Fruit fly (Drosophila melanogaster) whole organism, embryonic: ENCODE measurements around the gene CG12880.

Source experiments
- BEAF-32 ChIP-seq: fragments of 200-800 bp; sonication (Bioruptor generic); optimal IDR thresholded peaks from 3 replicates; lab custom pipeline; 2017; ENCODE audit warnings: missing biosample characterization, missing genetic modification characterization, mild to moderate bottlenecking, moderate library complexity, missing genetic modification reagents
- CG10209 ChIP-seq: fragments of 200-800 bp; sonication (Bioruptor generic); optimal IDR thresholded peaks from 3 replicates; lab custom pipeline; 2017; ENCODE audit warnings: missing biosample characterization, mild to moderate bottlenecking, missing genetic modification characterization, missing genetic modification reagents
- CG10462 ChIP-seq: fragments of 200-800 bp; sonication (Bioruptor generic); optimal IDR thresholded peaks from 2 replicates; lab custom pipeline; 2016; ENCODE audit warnings: missing biosample characterization, missing genetic modification characterization
- CG10979 ChIP-seq: fragments of 200-800 bp; sonication (Bioruptor generic); optimal IDR thresholded peaks from 2 replicates; lab custom pipeline; 2018; ENCODE audit warnings: missing biosample characterization, mild to moderate bottlenecking, missing genetic modification characterization, moderate library complexity
- CG12659 ChIP-seq: fragments of 200-800 bp; sonication (Bioruptor generic); optimal IDR thresholded peaks from 3 replicates; lab custom pipeline; 2017; ENCODE audit warnings: mild to moderate bottlenecking, missing biosample characterization, missing genetic modification reagents, missing genetic modification characterization
- CG12942 ChIP-seq: fragments of 200-800 bp; sonication (Bioruptor generic); optimal IDR thresholded peaks from 3 replicates; lab custom pipeline; 2016; ENCODE audit warnings: missing biosample characterization, missing genetic modification characterization
- CG13123 ChIP-seq: fragments of 200-800 bp; sonication (Bioruptor generic); optimal IDR thresholded peaks from 2 replicates; lab custom pipeline; 2016; ENCODE audit warnings: missing biosample characterization, missing genetic modification characterization
- CG1602 ChIP-seq: fragments of 200-800 bp; sonication (Bioruptor generic); optimal IDR thresholded peaks from 3 replicates; lab custom pipeline; 2016; ENCODE audit warnings: missing biosample characterization, missing genetic modification characterization
- CG18476 ChIP-seq: fragments of 200-800 bp; sonication (Bioruptor generic); optimal IDR thresholded peaks from 2 replicates; lab custom pipeline; 2016; ENCODE audit warnings: missing biosample characterization, mild to moderate bottlenecking, missing genetic modification characterization
- CG18599 ChIP-seq: fragments of 200-800 bp; sonication (Bioruptor generic); optimal IDR thresholded peaks from 3 replicates; lab custom pipeline; 2017; ENCODE audit warnings: missing biosample characterization, missing genetic modification characterization, mild to moderate bottlenecking, moderate library complexity, missing genetic modification reagents
- CG30403 ChIP-seq: fragments of 200-800 bp; sonication (Bioruptor generic); optimal IDR thresholded peaks from 3 replicates; lab custom pipeline; 2016; ENCODE audit warnings: missing biosample characterization, missing genetic modification characterization
- CG31224 ChIP-seq: fragments of 200-800 bp; sonication (Bioruptor generic); IDR thresholded peaks from 2 replicates; pipeline ENCODE4 v1.3.6; 2022; ENCODE audit warnings: missing biosample characterization, missing genetic modification characterization
- CG32532 ChIP-seq: fragments of 200-800 bp; sonication (Bioruptor generic); IDR thresholded peaks from 2 replicates; pipeline ENCODE4 v1.3.6; 2022; ENCODE audit warnings: missing biosample characterization, missing genetic modification characterization
- CG34422 ChIP-seq: fragments of 200-800 bp; sonication (Bioruptor generic); IDR thresholded peaks from 3 replicates; pipeline ENCODE4 v1.3.6; 2022; ENCODE audit warnings: missing biosample characterization, missing genetic modification characterization
- CG43689 ChIP-seq: fragments of 200-800 bp; sonication (Bioruptor generic); IDR thresholded peaks from 2 replicates; pipeline ENCODE4 v1.3.6; 2022; ENCODE audit warnings: missing biosample characterization, missing genetic modification characterization
- CG4617 ChIP-seq: fragments of 200-800 bp; sonication (Bioruptor generic); optimal IDR thresholded peaks from 3 replicates; lab custom pipeline; 2016; ENCODE audit warnings: missing biosample characterization, missing genetic modification characterization, borderline replicate concordance
- CG7556 ChIP-seq: fragments of 200-800 bp; sonication (Bioruptor generic); optimal IDR thresholded peaks from 2 replicates; lab custom pipeline; 2017; ENCODE audit warnings: missing biosample characterization, mild to moderate bottlenecking, missing genetic modification characterization
- CG8089 ChIP-seq: fragments of 200-800 bp; sonication (Bioruptor generic); optimal IDR thresholded peaks from 3 replicates; lab custom pipeline; 2016; ENCODE audit warnings: missing biosample characterization, missing genetic modification characterization
- CG8478 ChIP-seq: fragments of >200 bp; optimal IDR thresholded peaks from 2 replicates; lab custom pipeline; 2018
- CG9797 ChIP-seq: fragments of 200-800 bp; sonication (Bioruptor generic); optimal IDR thresholded peaks from 3 replicates; lab custom pipeline; 2018; ENCODE audit warnings: missing biosample characterization, mild to moderate bottlenecking, missing genetic modification characterization
- Dp ChIP-seq: fragments of 200-800 bp; sonication (Bioruptor generic); optimal IDR thresholded peaks from 2 replicates; lab custom pipeline; 2018; ENCODE audit warnings: missing biosample characterization, mild to moderate bottlenecking, missing genetic modification characterization, moderate library complexity
- Dref ChIP-seq: fragments of 200-800 bp; sonication (Bioruptor generic); IDR thresholded peaks from 2 replicates; pipeline ENCODE4 v1.3.6; 2022; ENCODE audit warnings: missing biosample characterization, missing genetic modification characterization
- E2f2 ChIP-seq: fragments of 200-800 bp; sonication (Bioruptor generic); IDR thresholded peaks from 2 replicates; pipeline ENCODE4 v1.3.6; 2022; ENCODE audit warnings: missing biosample characterization, missing genetic modification characterization
- Elba2 ChIP-seq: fragments of 200-800 bp; sonication (Bioruptor generic); optimal IDR thresholded peaks from 3 replicates; lab custom pipeline; 2016; ENCODE audit warnings: missing biosample characterization, missing genetic modification characterization
- Ets97D ChIP-seq: fragments of 200-800 bp; sonication (Bioruptor generic); optimal IDR thresholded peaks from 3 replicates; lab custom pipeline; 2016; ENCODE audit warnings: missing biosample characterization, missing genetic modification characterization
- Gug ChIP-seq: fragments of 200-800 bp; sonication (Bioruptor generic); IDR thresholded peaks from 4 replicates; pipeline ENCODE4 v1.3.6; 2022; ENCODE audit warnings: missing biosample characterization, missing genetic modification characterization
- HLH3B ChIP-seq: fragments of 200-800 bp; sonication (Bioruptor generic); IDR thresholded peaks from 2 replicates; pipeline ENCODE4 v1.3.6; 2022; ENCODE audit warnings: missing biosample characterization, missing genetic modification characterization
- MBD-R2 ChIP-seq: fragments of 200-800 bp; sonication (Bioruptor generic); IDR thresholded peaks from 2 replicates; pipeline ENCODE4 v1.3.6; 2022; ENCODE audit warnings: missing biosample characterization, missing genetic modification characterization
- Nf-YB ChIP-seq: fragments of 200-800 bp; sonication (Bioruptor generic); optimal IDR thresholded peaks from 3 replicates; lab custom pipeline; 2019; ENCODE audit warnings: missing biosample characterization, mild to moderate bottlenecking, missing genetic modification characterization, moderate library complexity
- Oli ChIP-seq: fragments of 200-800 bp; sonication (Bioruptor generic); optimal IDR thresholded peaks from 2 replicates; lab custom pipeline; 2018; ENCODE audit warnings: missing biosample characterization, mild to moderate bottlenecking, missing genetic modification characterization, moderate library complexity
- Xrp1 ChIP-seq: fragments of 200-800 bp; sonication (Bioruptor generic); IDR thresholded peaks from 2 replicates; pipeline ENCODE4 v1.3.6; 2022; ENCODE audit warnings: missing biosample characterization, missing genetic modification characterization
- ato ChIP-seq: fragments of 200-800 bp; sonication (Bioruptor generic); IDR thresholded peaks from 2 replicates; pipeline ENCODE4 v1.3.6; 2022; ENCODE audit warnings: missing biosample characterization, missing genetic modification characterization; ENCODE audit not compliant: partially characterized antibody
- bab2 ChIP-seq: fragments of 200-800 bp; sonication (Bioruptor generic); optimal IDR thresholded peaks from 2 replicates; lab custom pipeline; 2016; ENCODE audit warnings: missing biosample characterization, missing genetic modification characterization
- bbx ChIP-seq: fragments of 200-800 bp; sonication (Bioruptor generic); IDR thresholded peaks from 2 replicates; pipeline ENCODE4 v1.3.6; 2022; ENCODE audit warnings: missing biosample characterization, missing genetic modification characterization; ENCODE audit not compliant: partially characterized antibody
- chinmo ChIP-seq: fragments of 200-800 bp; sonication (Bioruptor generic); IDR thresholded peaks from 4 replicates; pipeline ENCODE4 v1.3.6; 2022; ENCODE audit warnings: missing biosample characterization, missing genetic modification characterization; ENCODE audit not compliant: partially characterized antibody
- ci ChIP-seq: fragments of 200-800 bp; sonication (Bioruptor generic); IDR thresholded peaks from 3 replicates; pipeline ENCODE4 v1.3.6; 2022; ENCODE audit warnings: missing biosample characterization, missing genetic modification characterization
- crp ChIP-seq, 2 experiments: fragments of 200-800 bp; sonication (Bioruptor generic); optimal IDR thresholded peaks; 2 replicates in 1 of 2; 3 replicates in 1 of 2; lab custom pipeline; 2017; ENCODE audit warnings: missing biosample characterization in 2 of 2, missing genetic modification characterization in 2 of 2, mild to moderate bottlenecking in 1 of 2, moderate library complexity in 1 of 2
- dm ChIP-seq: fragments of 200-800 bp; sonication (Bioruptor generic); optimal IDR thresholded peaks from 3 replicates; lab custom pipeline; 2016; ENCODE audit warnings: missing biosample characterization, missing genetic modification characterization
- fd3F ChIP-seq: fragments of 200-800 bp; sonication (Bioruptor generic); optimal IDR thresholded peaks from 2 replicates; lab custom pipeline; 2018; ENCODE audit warnings: missing biosample characterization, mild to moderate bottlenecking, missing genetic modification characterization, moderate library complexity
- gfzf ChIP-seq: fragments of 200-800 bp; sonication (Bioruptor generic); optimal IDR thresholded peaks from 2 replicates; lab custom pipeline; 2016; ENCODE audit warnings: missing biosample characterization, mild to moderate bottlenecking, missing genetic modification characterization, moderate library complexity
- hbn ChIP-seq: fragments of 200-800 bp; sonication (Bioruptor generic); IDR thresholded peaks from 2 replicates; pipeline ENCODE4 v1.3.6; 2022; ENCODE audit warnings: missing biosample characterization, missing genetic modification characterization; ENCODE audit not compliant: partially characterized antibody
- hkb ChIP-seq, 2 experiments: fragments of 200-800 bp in 1 of 2; fragments of >200 bp in 1 of 2; sonication (Bioruptor generic) in 1 of 2; IDR thresholded peaks in 1 of 2; optimal IDR thresholded peaks in 1 of 2; 2 replicates each; pipeline versions ENCODE4 v1.3.6 to Lab custom; 2017 to 2022; ENCODE audit warnings: missing biosample characterization in 1 of 2, missing genetic modification characterization in 1 of 2
- pan ChIP-seq, 4 experiments: fragments of >200 bp in 3 of 4; fragments of 200-800 bp in 1 of 4; sonication (Bioruptor generic) in 1 of 4; optimal IDR thresholded peaks in 3 of 4; IDR thresholded peaks in 1 of 4; 2 replicates each; pipeline versions ENCODE4 v1.3.6 to Lab custom; 2017 to 2022; ENCODE audit warnings: missing biosample characterization in 2 of 4, missing genetic modification characterization in 2 of 4, mixed read lengths in 1 of 4
- pzg ChIP-seq: fragments of 200-800 bp; sonication (Bioruptor generic); optimal IDR thresholded peaks from 3 replicates; lab custom pipeline; 2018; ENCODE audit warnings: missing biosample characterization, mild to moderate bottlenecking, missing genetic modification characterization, moderate library complexity
- repo ChIP-seq: fragments of 200-800 bp; sonication (Bioruptor generic); optimal IDR thresholded peaks from 2 replicates; lab custom pipeline; 2016; ENCODE audit warnings: missing biosample characterization, missing genetic modification characterization
- row ChIP-seq: fragments of 200-800 bp; sonication (Bioruptor generic); IDR thresholded peaks from 3 replicates; pipeline ENCODE4 v1.3.6; 2022; ENCODE audit warnings: missing biosample characterization, missing genetic modification characterization
- tin ChIP-seq: fragments of 200-800 bp; sonication (Bioruptor generic); optimal IDR thresholded peaks from 3 replicates; lab custom pipeline; 2016; ENCODE audit warnings: missing biosample characterization, missing genetic modification characterization
- zen ChIP-seq: fragments of 200-800 bp; sonication (Bioruptor generic); optimal IDR thresholded peaks from 3 replicates; lab custom pipeline; 2018; ENCODE audit warnings: missing biosample characterization, mild to moderate bottlenecking, missing genetic modification characterization, moderate library complexity

CG12880 gene

DNA sequence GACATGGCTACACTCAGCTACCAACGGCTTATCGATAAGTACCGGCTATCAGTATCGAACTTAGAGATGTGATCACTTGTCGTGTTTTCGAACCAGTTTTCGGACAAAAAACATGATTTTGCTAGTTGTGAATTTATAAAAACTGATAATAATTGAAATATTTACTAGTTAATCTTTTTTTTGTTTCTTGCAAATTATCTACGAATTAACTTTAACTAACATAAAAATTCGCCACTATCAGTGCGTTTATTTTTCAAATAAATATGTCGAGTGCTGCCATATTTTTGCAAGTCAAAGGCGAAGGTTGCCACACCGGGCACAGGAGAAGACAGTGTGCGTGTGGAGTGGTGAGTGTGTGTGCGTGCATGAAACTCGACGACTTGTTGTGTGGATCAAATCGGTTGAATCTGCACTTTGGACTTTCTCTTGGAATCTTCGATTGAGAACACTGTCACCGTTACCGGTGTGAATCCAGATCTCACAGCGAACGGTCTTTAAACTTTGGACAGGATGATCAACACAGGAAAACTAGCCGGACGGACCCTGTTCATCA lies 8.5 kb upstream of the CG12880 start, which contains the start of gene Hsdl2 (continued):
- no peak for TF ChIP-seq CG10209
- TF ChIP-seq CG8478 (lab: Kevin White, UChicago), result peak; percentile 55
- TF ChIP-seq Dref (GFP tag; lab: Robert Waterston, UW), result peak; percentile 78
- TF ChIP-seq CG8089 (GFP tag; lab: Kevin White, UChicago), result no peak
- TF ChIP-seq dm (GFP tag; lab: Kevin White, UChicago), result peak; percentile 32
- 0 out of 2 replicates have a peak, but pooled peaks have one; percentile 9 for TF ChIP-seq HLH3B
- peak; percentile 37 for TF ChIP-seq CG30403
- TF ChIP-seq row (GFP tag; lab: Robert Waterston, UW), result peak; percentile 75
- TF ChIP-seq hbn, result peak; percentile 56; the same call in 1 of the 2 replicates
- TF ChIP-seq CG12942 (GFP tag; lab: Kevin White, UChicago), result no peak
- peak; percentile 38; the same call in 3 of the 4 replicates for TF ChIP-seq Gug (GFP tag; lab: Robert Waterston, UW)
- TF ChIP-seq hkb (optimal IDR thresholded peaks at IDR 0.05; lab: Kevin White, UChicago), result peak; percentile 52
- TF ChIP-seq hkb (GFP tag; IDR thresholded peaks at IDR 0.05; lab: Robert Waterston, UW), result peak; percentile 46; the same call in 1 of the 2 replicates
- TF ChIP-seq CG18599, result no peak
- no peak for TF ChIP-seq CG43689 (GFP tag; lab: Robert Waterston, UW)
- no peak for TF ChIP-seq fd3F (GFP tag; lab: Kevin White, UChicago)
- peak; percentile 4 for TF ChIP-seq CG7556 (GFP tag; lab: Kevin White, UChicago)
- peak; percentile 18 for TF ChIP-seq CG18476 (GFP tag; lab: Kevin White, UChicago)
- TF ChIP-seq CG31224, result 0 out of 2 replicates have a peak, but pooled peaks have one; percentile 31
- TF ChIP-seq Ets97D (GFP tag; lab: Kevin White, UChicago), result peak; percentile 33

dm6 chr3R:27679019-27679418 lies 6.7 kb upstream of the CG12880 start, which contains the start of gene CG12883:
Gene CG12883 (plus strand): TSS chr3R:27679291.
- TF ChIP-seq CG32532, result no peak
- TF ChIP-seq repo (GFP tag; lab: Kevin White, UChicago), result no peak
- TF ChIP-seq crp (GFP tag; optimal IDR thresholded peaks at IDR 0.05; lab: Kevin White, UChicago), result no peak
- peak; percentile 3 for TF ChIP-seq CG4617
- TF ChIP-seq Xrp1 (GFP tag; lab: Robert Waterston, UW), result no peak
- peak; percentile 12 for TF ChIP-seq BEAF-32 (GFP tag; lab: Kevin White, UChicago)
- TF ChIP-seq pzg (GFP tag; lab: Kevin White, UChicago), result peak; percentile 59
- TF ChIP-seq CG34422 (GFP tag; lab: Robert Waterston, UW), result peak; percentile 14; the same call in 1 of the 3 replicates
- TF ChIP-seq pan (optimal IDR thresholded peaks at IDR 0.05; lab: Kevin White, UChicago), result no peak
- TF ChIP-seq pan (GFP tag; optimal IDR thresholded peaks at IDR 0.05 in 1 of 2, IDR thresholded peaks at IDR 0.05 in 1 of 2), result no peak
- TF ChIP-seq zen (tag; lab: Kevin White, UChicago), result no peak
- TF ChIP-seq ato (GFP tag; lab: Robert Waterston, UW), result no peak
- TF ChIP-seq Nf-YB (GFP tag; lab: Kevin White, UChicago), result peak; percentile 84
- no peak for TF ChIP-seq fd3F (GFP tag; lab: Kevin White, UChicago)
- peak; percentile 5 for TF ChIP-seq CG12659 (GFP tag; lab: Kevin White, UChicago)
- TF ChIP-seq Dp (GFP tag; lab: Kevin White, UChicago), result peak; percentile 82
- no peak for TF ChIP-seq Oli (tag; lab: Kevin White, UChicago)
- TF ChIP-seq tin (GFP tag; lab: Kevin White, UChicago), result no peak
- no peak for TF ChIP-seq CG31224
- no peak for TF ChIP-seq CG10462
- TF ChIP-seq MBD-R2 (GFP tag; lab: Robert Waterston, UW), result peak; percentile 66
- no peak for TF ChIP-seq CG1602
- TF ChIP-seq bab2 (GFP tag; lab: Kevin White, UChicago), result no peak
- TF ChIP-seq ci (GFP tag; lab: Robert Waterston, UW), result 0 out of 3 replicates have a peak, but pooled peaks have one; percentile 12
- no peak for TF ChIP-seq CG10979 (tag; lab: Kevin White, UChicago)
- peak; percentile 61 for TF ChIP-seq CG9797 (GFP tag; lab: Kevin White, UChicago)
- peak; percentile 74 for TF ChIP-seq gfzf (GFP tag; lab: Kevin White, UChicago)
- TF ChIP-seq chinmo (GFP tag; lab: Robert Waterston, UW), result 0 out of 4 replicates have a peak, but pooled peaks have one; percentile 16
- TF ChIP-seq CG13123, result no peak
- TF ChIP-seq E2f2, result peak; percentile 90
- peak; percentile 8; the same call in 1 of the 2 replicates for TF ChIP-seq bbx (GFP tag; lab: Robert Waterston, UW)
- TF ChIP-seq Elba2 (GFP tag; lab: Kevin White, UChicago), result peak; percentile 63
